Worm (Caenorhabditis elegans) whole organism, L4/young adult: ENCODE measurements around the gene C18D4.3.

Experiments
- W03F9.2 ChIP-seq: fragments of 150-350 bp; optimal IDR thresholded peaks from 2 replicates; lab custom pipeline; 2014; ENCODE audit warnings: missing biosample characterization, missing genetic modification characterization
- dao-5 ChIP-seq: sonication (generic microtip); optimal IDR thresholded peaks from 2 replicates; lab custom pipeline; 2016; ENCODE audit warnings: missing genotype, missing genetic modification characterization, moderate library complexity, missing compliant biosample characterization
- him-1 ChIP-seq: sonication (generic microtip); optimal IDR thresholded peaks from 2 replicates; lab custom pipeline; 2016; ENCODE audit warnings: missing genotype, missing genetic modification reagents, missing genetic modification characterization, missing compliant biosample characterization

Gene C18D4.3

DNA sequence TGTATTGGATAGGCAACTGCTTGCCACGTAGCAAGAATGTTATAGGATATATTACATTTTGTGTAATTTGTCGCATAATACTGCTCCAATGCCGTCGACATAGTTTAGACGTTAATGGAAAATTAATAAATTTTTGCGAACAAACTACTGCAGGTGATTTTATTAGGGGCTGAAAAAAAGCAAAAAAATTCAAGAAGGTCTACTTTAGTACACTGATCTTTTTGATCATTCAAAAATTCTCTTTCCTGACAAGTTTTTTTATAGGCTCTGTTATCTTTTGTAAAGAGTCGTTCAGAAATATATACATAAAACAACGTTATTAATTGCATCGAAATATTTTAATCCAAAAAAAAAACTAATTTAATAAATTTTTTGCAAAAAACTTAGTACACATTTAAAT is 47.5 kb downstream of the C18D4.3 start, which contains the start of gene srh-111:
TSS of gene srh-111 (minus strand) at position 101 of the 400 bp plus-strand sequence.
- TF ChIP-seq him-1 (tag; lab: Kevin White, UChicago) (no peak), dao-5 (tag; lab: Kevin White, UChicago) (no peak), W03F9.2 (tag; lab: Kevin White, UChicago) (no peak)
